Worm (Caenorhabditis elegans): Measurements from ENCODE around the gene D1079.1.

The D1079.1 gene

DNA sequence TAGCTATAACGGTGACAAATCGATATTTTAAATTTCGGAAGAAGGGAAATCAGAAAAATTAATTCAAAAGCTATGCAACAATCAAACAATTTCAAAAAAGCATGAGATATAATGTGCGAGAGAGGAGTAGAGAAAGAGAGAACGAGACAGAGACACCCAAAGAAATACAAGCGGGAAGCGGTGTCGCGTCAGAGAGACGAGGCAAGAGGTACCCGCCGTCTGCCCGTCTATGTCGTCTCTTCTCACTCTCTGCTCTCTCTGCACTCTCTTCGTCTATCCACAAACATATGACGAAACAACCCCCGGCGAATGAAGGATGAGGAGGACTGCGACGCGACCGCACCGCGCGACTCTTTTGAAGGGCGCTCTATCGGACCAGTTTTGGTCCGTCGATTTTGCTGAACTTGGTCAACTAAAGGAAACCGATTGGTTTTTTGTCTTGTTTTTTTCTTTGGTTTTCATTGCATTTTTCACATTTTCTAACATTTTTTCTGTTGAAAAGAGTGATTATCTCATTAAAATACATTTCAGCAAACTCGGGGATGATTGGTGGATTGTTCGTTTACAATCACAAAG is 14.0 kb upstream of the D1079.1 start, which contains the start of gene dpy-23 (continued):
- no peak for TF ChIP-seq nhr-27 (tag; optimal IDR thresholded peaks at IDR 0.05)
- TF ChIP-seq ccch-3 (GFP tag; optimal IDR thresholded peaks at IDR 0.05): no peak
- peak; percentile 87 for TF ChIP-seq pbrm-1 (GFP tag; IDR thresholded peaks at IDR 0.05)
- TF ChIP-seq F33H1.4 (GFP tag; IDR thresholded peaks at IDR 0.05): no peak
- TF ChIP-seq lin-54 (GFP tag; optimal IDR thresholded peaks at IDR 0.05): peak; percentile 51
- no peak for TF ChIP-seq snpc-3.4 (tag; optimal IDR thresholded peaks at IDR 0.05)
- no peak for TF ChIP-seq ceh-79 (tag; optimal IDR thresholded peaks at IDR 0.05)
- peak; percentile 81 for TF ChIP-seq ZK185.1 (tag; optimal IDR thresholded peaks at IDR 0.05; ENCODE audit: poor library complexity, severe bottlenecking)
- TF ChIP-seq ceh-91 (GFP tag; IDR thresholded peaks at IDR 0.05): no peak
- TF ChIP-seq F57A8.1 (GFP tag; optimal IDR thresholded peaks at IDR 0.05): no peak
- no peak for TF ChIP-seq F49E8.2 (tag; optimal IDR thresholded peaks at IDR 0.05; ENCODE audit: insufficient read depth)
- TF ChIP-seq madf-8 (GFP tag; conservative IDR thresholded peaks at IDR 0.05): no peak
- TF ChIP-seq mes-4 (tag; optimal IDR thresholded peaks at IDR 0.05): no peak
- TF ChIP-seq dox-1 (GFP tag; IDR thresholded peaks at IDR 0.05): peak; percentile 87
- TF ChIP-seq ztf-26 (tag; optimal IDR thresholded peaks at IDR 0.05): peak; percentile 76
- peak; percentile 2 for TF ChIP-seq nhr-90 (tag; optimal IDR thresholded peaks at IDR 0.05)
- TF ChIP-seq lin-35 (GFP tag; optimal IDR thresholded peaks at IDR 0.05): peak in 1 of 3 experiments; percentile 75
- peak; percentile 42 for TF ChIP-seq snpc-4 (GFP tag; optimal IDR thresholded peaks at IDR 0.05)
- TF ChIP-seq snpc-4 (tag; optimal IDR thresholded peaks at IDR 0.05): peak; percentile 2 to 55 (median 53)
- no peak for TF ChIP-seq T07F8.4 (tag; optimal IDR thresholded peaks at IDR 0.05)
- no peak for TF ChIP-seq sea-2 (GFP tag; IDR thresholded peaks at IDR 0.05)
- no peak for TF ChIP-seq Y79H2A.3 (GFP tag; conservative IDR thresholded peaks at IDR 0.05)
- no peak for TF ChIP-seq hrde-1 (tag; optimal IDR thresholded peaks at IDR 0.05; ENCODE audit: borderline replicate concordance)
- TF ChIP-seq ztf-25 (GFP tag; IDR thresholded peaks at IDR 0.05): no peak
- TF ChIP-seq C17E4.6 (GFP tag; IDR thresholded peaks at IDR 0.05): no peak
- no peak for TF ChIP-seq T26A5.8 (tag; optimal IDR thresholded peaks at IDR 0.05)
- TF ChIP-seq attf-3 (GFP tag; conservative IDR thresholded peaks at IDR 0.05): no peak
- peak; percentile 93 for TF ChIP-seq K12H6.12 (tag; optimal IDR thresholded peaks at IDR 0.05)
- peak; percentile 60 for TF ChIP-seq egrh-3 (GFP tag; IDR thresholded peaks at IDR 0.05)
- TF ChIP-seq mel-28 (tag; optimal IDR thresholded peaks at IDR 0.05; ENCODE audit: borderline replicate concordance): no peak
- no peak for TF ChIP-seq B0261.1 (tag; optimal IDR thresholded peaks at IDR 0.05)
- TF ChIP-seq tbx-9 (tag; optimal IDR thresholded peaks at IDR 0.05; ENCODE audit: borderline replicate concordance): no peak
- no peak for TF ChIP-seq F57C9.4 (tag; optimal IDR thresholded peaks at IDR 0.05)
- TF ChIP-seq B0035.1 (tag; optimal IDR thresholded peaks at IDR 0.05): peak; percentile 12
- TF ChIP-seq egl-18 (GFP tag; IDR thresholded peaks at IDR 0.05): no peak
- peak; percentile 87 for TF ChIP-seq nfyb-1 (GFP tag; IDR thresholded peaks at IDR 0.05)
- TF ChIP-seq Y95B8A.8 (GFP tag; IDR thresholded peaks at IDR 0.05): 0 out of 2 replicates have a peak, but pooled peaks have one; percentile 19
- peak; percentile 77 for TF ChIP-seq C06A6.2 (GFP tag; conservative IDR thresholded peaks at IDR 0.05)
- TF ChIP-seq sdz-38 (tag; optimal IDR thresholded peaks at IDR 0.05): no peak
- TF ChIP-seq ceh-40 (GFP tag; IDR thresholded peaks at IDR 0.05): no peak
- no peak for TF ChIP-seq F55B11.4 (tag; optimal IDR thresholded peaks at IDR 0.05; ENCODE audit: borderline replicate concordance, insufficient read depth)
- TF ChIP-seq ekl-4 (GFP tag; IDR thresholded peaks at IDR 0.05): peak; percentile 55
- TF ChIP-seq tlf-1 (GFP tag; optimal IDR thresholded peaks at IDR 0.05): peak; percentile 38
- TF ChIP-seq mxl-1 (tag; optimal IDR thresholded peaks at IDR 0.05): no peak
- TF ChIP-seq lir-1 (GFP tag; conservative IDR thresholded peaks at IDR 0.05): peak; percentile 71; the same call in 1 of the 2 replicates
- TF ChIP-seq Y53F4B.3 (GFP tag; IDR thresholded peaks at IDR 0.05): no peak
- no peak for TF ChIP-seq ceh-58 (GFP tag; IDR thresholded peaks at IDR 0.05)
- TF ChIP-seq B0336.3 (GFP tag; IDR thresholded peaks at IDR 0.05): peak; percentile 81

Data from whole organism, young adult.